Fruit fly (Drosophila melanogaster): ENCODE measurements around the gene CG14075.

Gene CG14075

DNA sequence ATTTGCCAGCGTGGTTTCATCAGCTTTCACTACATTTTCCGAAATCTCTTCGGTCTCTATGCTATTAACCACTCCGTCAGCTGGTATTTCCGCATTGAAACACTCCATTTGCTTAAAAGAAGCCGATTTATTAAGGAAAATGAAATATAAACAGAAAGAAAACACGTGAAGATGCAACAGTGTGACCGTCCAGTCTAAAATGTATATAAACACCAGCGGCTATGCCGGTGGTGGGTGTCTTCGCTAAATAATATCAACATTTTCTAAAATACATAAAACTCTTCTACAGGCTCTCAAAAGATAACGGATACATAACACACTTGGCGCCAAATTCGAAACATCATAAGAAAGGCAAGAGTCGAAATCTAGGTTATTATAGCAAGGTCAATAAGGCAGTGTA, 15.7 kb downstream of the CG14075 start, which contains the start of gene CG3808 (continued):
- TF ChIP-seq CG13287 (GFP tag; IDR thresholded peaks at IDR 0.05; ENCODE audit: partially characterized antibody) = peak; percentile 53
- TF ChIP-seq BEAF-32 (GFP tag; optimal IDR thresholded peaks at IDR 0.05) = peak; percentile 48
- no peak for TF ChIP-seq CG9609 (GFP tag; optimal IDR thresholded peaks at IDR 0.05)
- no peak for TF ChIP-seq PHDP (tag; optimal IDR thresholded peaks at IDR 0.05)
- no peak for TF ChIP-seq CG4820 (GFP tag; optimal IDR thresholded peaks at IDR 0.05)
- no peak for TF ChIP-seq CG43689 (GFP tag; IDR thresholded peaks at IDR 0.05)
- TF ChIP-seq wor (GFP tag; IDR thresholded peaks at IDR 0.05) = no peak
- peak; percentile 43 for TF ChIP-seq CG10267 (tag; optimal IDR thresholded peaks at IDR 0.05)
- no peak for TF ChIP-seq Taf1 (GFP tag; IDR thresholded peaks at IDR 0.05)
- no peak for TF ChIP-seq CG14860 (GFP tag; IDR thresholded peaks at IDR 0.05; ENCODE audit: partially characterized antibody)
- TF ChIP-seq croc (GFP tag; conservative IDR thresholded peaks at IDR 0.05) = peak; percentile 25; the same call in 1 of the 3 replicates
- no peak for TF ChIP-seq Trl (optimal IDR thresholded peaks at IDR 0.05)
- TF ChIP-seq Trl (GFP tag; optimal IDR thresholded peaks at IDR 0.05) = peak; percentile 7
- no peak for TF ChIP-seq CG30020 (tag; optimal IDR thresholded peaks at IDR 0.05)
- peak; percentile 71; the same call in 2 of the 3 replicates for TF ChIP-seq CG2199 (GFP tag; IDR thresholded peaks at IDR 0.05)
- TF ChIP-seq Aef1 (GFP tag; IDR thresholded peaks at IDR 0.05) = no peak
- TF ChIP-seq CG6854 (GFP tag; optimal IDR thresholded peaks at IDR 0.05) = no peak
- TF ChIP-seq CG10959 (GFP tag; IDR thresholded peaks at IDR 0.05) = no peak
- no peak for TF ChIP-seq dan (GFP tag; IDR thresholded peaks at IDR 0.05)
- peak; percentile 34 for TF ChIP-seq pho (GFP tag; optimal IDR thresholded peaks at IDR 0.05)
- TF ChIP-seq Hsf (GFP tag; optimal IDR thresholded peaks at IDR 0.05) = no peak
- TF ChIP-seq CG6175 (GFP tag; IDR thresholded peaks at IDR 0.05) = no peak
- peak; percentile 86 for TF ChIP-seq CHES-1-like (GFP tag; optimal IDR thresholded peaks at IDR 0.05)
- TF ChIP-seq CG12769 (tag; optimal IDR thresholded peaks at IDR 0.05) = no peak
- no peak for TF ChIP-seq zen (tag; optimal IDR thresholded peaks at IDR 0.05)
- TF ChIP-seq CG18599 (GFP tag; optimal IDR thresholded peaks at IDR 0.05) = no peak
- no peak for TF ChIP-seq CG34224 (GFP tag; IDR thresholded peaks at IDR 0.05; ENCODE audit: partially characterized antibody)
- no peak for TF ChIP-seq CG12219 (GFP tag; optimal IDR thresholded peaks at IDR 0.05)
- TF ChIP-seq CG9797 (GFP tag; optimal IDR thresholded peaks at IDR 0.05) = peak; percentile 75
- peak; percentile 65 for TF ChIP-seq CG15514 (GFP tag; optimal IDR thresholded peaks at IDR 0.05)
- peak; percentile 99 for TF ChIP-seq dm (GFP tag; optimal IDR thresholded peaks at IDR 0.05)
- no peak for TF ChIP-seq Ravus (GFP tag; IDR thresholded peaks at IDR 0.05)
- TF ChIP-seq CG11695 (GFP tag; IDR thresholded peaks at IDR 0.05) = no peak
- TF ChIP-seq bigmax (GFP tag; optimal IDR thresholded peaks at IDR 0.05) = no peak
- TF ChIP-seq TFAM (GFP tag; optimal IDR thresholded peaks at IDR 0.05) = no peak
- no peak for TF ChIP-seq esg (GFP tag; conservative IDR thresholded peaks at IDR 0.05)
- TF ChIP-seq Rfx (GFP tag; IDR thresholded peaks at IDR 0.05) = peak; percentile 34; the same call in 1 of the 2 replicates
- TF ChIP-seq NK7.1 (GFP tag; optimal IDR thresholded peaks at IDR 0.05) = no peak
- no peak for TF ChIP-seq cg (GFP tag; optimal IDR thresholded peaks at IDR 0.05)

DNA sequence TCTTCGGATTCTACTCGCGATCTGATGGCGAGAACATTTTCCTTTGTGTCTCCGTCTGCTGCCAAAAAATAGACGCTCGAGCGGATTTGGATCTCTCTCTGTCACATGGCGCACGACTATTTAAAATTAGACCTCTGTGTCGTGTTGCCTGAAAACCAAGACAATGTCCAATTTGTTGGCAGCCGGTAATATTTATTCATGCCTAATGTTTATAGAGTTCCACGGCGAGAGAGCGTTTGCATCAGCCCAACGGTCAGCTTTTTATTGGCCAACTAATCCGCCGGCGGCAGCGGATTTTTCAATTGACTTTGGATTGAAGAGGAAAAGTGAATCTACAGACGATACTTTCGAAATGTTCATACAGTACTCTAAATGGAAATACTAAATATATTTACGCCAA, 18.5 kb downstream of the CG14075 start, which contains the start of gene SmydA-2:
Gene SmydA-2, minus strand, starts transcription at position 33 of the 400 bp plus-strand sequence.
- TF ChIP-seq gem (tag; optimal IDR thresholded peaks at IDR 0.05) = no peak
- no peak for TF ChIP-seq jumu (GFP tag; optimal IDR thresholded peaks at IDR 0.05)
- TF ChIP-seq h (optimal IDR thresholded peaks at IDR 0.05) = no peak
- no peak for TF ChIP-seq CG4820 (GFP tag; optimal IDR thresholded peaks at IDR 0.05)
- TF ChIP-seq CG2120 (GFP tag; optimal IDR thresholded peaks at IDR 0.05) = no peak
- peak; percentile 50 for TF ChIP-seq CG11504 (tag; optimal IDR thresholded peaks at IDR 0.05)
- peak; percentile 16; the same call in 1 of the 2 replicates for TF ChIP-seq sob (GFP tag; IDR thresholded peaks at IDR 0.05)
- TF ChIP-seq Sin3A (optimal IDR thresholded peaks at IDR 0.05) = no peak
- TF ChIP-seq Atf3 (GFP tag; optimal IDR thresholded peaks at IDR 0.05) = no peak
- TF ChIP-seq CG11560 (tag; IDR thresholded peaks at IDR 0.05) = no peak
- no peak for TF ChIP-seq Scr (GFP tag; IDR thresholded peaks at IDR 0.05; ENCODE audit: partially characterized antibody)
- peak; percentile 20 for TF ChIP-seq hkb (optimal IDR thresholded peaks at IDR 0.05)
- no peak for TF ChIP-seq hkb (GFP tag; IDR thresholded peaks at IDR 0.05)
- TF ChIP-seq dmrt11E (tag; optimal IDR thresholded peaks at IDR 0.05) = no peak
- no peak for TF ChIP-seq Ets65A (GFP tag)
- no peak for TF ChIP-seq CG5180 (GFP tag; optimal IDR thresholded peaks at IDR 0.05)
- no peak for TF ChIP-seq cato (GFP tag; optimal IDR thresholded peaks at IDR 0.05; ENCODE audit: borderline replicate concordance)
